Worm (Caenorhabditis elegans): ENCODE measurements around the gene lact-4.
A peak's percentile ranks its signal among the peaks of the same experiment; 100 is the strongest.

lact-4 gene

DNA sequence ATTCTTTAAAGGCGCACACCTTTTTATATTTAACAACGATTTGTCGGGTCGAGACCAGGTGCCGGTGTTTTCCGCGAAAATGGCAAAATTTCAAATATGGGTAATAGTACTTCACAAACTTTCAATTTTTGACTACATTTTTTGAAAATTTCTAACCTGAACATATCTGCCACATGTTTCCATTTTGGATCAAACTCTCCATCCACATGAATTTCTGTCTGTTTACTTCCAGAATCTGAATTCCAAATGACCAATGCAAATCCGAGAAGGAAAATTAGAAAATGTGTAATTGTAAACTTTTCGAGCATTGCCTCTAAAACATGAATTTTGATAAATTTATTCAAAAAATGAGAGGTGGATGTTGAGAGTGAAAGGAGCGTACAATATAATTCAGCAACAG lies at the start of gene lact-4:
TSS of gene lact-4 (minus strand) at position 313 of the 400 bp plus-strand sequence.
- no peak for TF ChIP-seq drap-1 (GFP tag; optimal IDR thresholded peaks at IDR 0.05)
- no peak for TF ChIP-seq lin-13 (tag; optimal IDR thresholded peaks at IDR 0.05)
- no peak for TF ChIP-seq nhr-28 (tag; optimal IDR thresholded peaks at IDR 0.05)
- no peak for TF ChIP-seq flh-1 (GFP tag; optimal IDR thresholded peaks at IDR 0.05)
- no peak for TF ChIP-seq nhr-237 (tag; optimal IDR thresholded peaks at IDR 0.05)
- no peak for TF ChIP-seq elt-3 (tag; optimal IDR thresholded peaks at IDR 0.05)
- TF ChIP-seq snpc-4 (tag; optimal IDR thresholded peaks at IDR 0.05): no peak

DNA sequence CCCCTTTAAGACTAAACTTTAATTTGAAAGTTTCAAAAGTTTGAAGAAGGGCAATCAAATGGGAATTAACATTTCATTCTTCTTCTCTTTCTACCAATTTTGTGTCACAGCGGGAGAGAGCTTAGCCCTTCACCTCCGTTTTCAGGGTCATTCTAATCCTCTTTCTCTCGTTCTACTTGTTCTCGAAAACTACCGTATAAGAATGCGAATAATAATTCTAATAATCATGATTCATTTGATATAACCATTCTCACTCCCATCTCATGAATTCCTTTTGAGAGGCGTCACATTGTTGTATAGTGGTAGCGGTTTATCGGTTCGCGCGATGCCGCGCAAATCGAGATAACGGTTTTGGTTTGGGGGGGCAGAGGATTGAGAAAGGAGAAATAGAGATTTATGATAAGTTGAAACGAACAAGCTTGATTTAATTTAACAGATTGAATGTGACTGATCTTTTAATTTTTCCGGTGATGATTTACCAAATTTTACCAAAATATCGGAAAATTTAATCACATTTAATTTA lies 49.0 kb upstream of the lact-4 start:
- TF ChIP-seq elt-1 (tag; optimal IDR thresholded peaks at IDR 0.05; ENCODE audit: borderline replicate concordance, insufficient read depth) (peak; percentile 68), sptf-1 (tag; optimal IDR thresholded peaks at IDR 0.05) (no peak), sem-2 (GFP tag; optimal IDR thresholded peaks at IDR 0.05) (no peak), ham-2 (GFP tag; optimal IDR thresholded peaks at IDR 0.05) (peak; percentile 78)

DNA sequence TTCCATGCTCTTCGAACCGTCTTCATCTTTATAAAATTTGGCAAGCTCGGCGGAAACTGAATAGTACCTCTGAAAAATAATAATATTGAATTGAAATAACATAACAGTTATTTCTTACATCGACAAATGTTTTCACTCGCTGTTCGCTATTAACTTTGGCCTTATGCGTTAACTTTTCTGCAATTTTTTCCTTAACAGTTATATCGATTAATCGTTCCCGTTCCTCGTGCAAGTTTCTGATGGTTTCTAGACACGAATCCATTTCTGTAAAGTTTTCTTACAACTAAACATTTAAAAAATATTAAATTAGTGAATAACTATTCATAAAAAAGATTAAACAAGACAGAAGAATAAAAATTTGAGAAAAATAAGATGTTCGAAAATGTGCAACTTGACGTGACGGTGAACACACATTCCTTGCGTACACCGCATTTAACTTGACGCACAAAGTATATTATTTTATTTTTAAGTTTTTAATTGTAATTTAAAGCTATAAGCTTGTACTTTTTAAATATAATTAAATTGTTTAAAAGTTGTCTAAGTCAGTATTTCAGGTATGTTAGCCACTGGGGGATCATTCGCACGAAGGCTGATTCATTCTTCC lies 45.0 kb upstream of the lact-4 start, which contains the start of the genes prp-9 and mrps-18B:
TSS of gene prp-9 (minus strand) at position 264 of the 604 bp plus-strand sequence.
TSS of gene mrps-18B (plus strand) at position 549 of the 604 bp plus-strand sequence.
- TF ChIP-seq lsy-2 (tag; optimal IDR thresholded peaks at IDR 0.05): peak; percentile 30
- no peak for TF ChIP-seq elt-3 (tag; optimal IDR thresholded peaks at IDR 0.05)
- TF ChIP-seq ceh-43 (GFP tag; optimal IDR thresholded peaks at IDR 0.05): no peak

DNA sequence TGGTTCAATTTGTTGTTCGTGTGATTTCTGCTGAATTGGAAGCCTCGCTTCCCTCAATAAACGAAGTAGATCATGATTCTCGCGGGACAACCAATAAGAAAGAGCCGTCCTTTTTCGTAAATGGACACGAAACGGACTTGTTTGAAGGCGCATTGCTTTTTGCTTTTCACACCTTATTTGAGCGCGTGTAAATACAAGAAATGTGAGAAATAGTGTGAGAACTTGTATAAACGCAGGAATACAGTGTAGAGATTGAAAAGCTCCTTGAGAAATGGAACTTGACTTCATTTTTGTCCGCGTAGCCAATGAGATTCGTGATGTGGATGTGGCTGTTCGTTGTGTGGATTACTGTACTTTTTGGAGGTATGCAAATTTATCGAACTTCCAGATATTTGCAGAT lies 40.3 kb upstream of the lact-4 start, which contains the start of gene cht-2:
TSS of gene cht-2 (plus strand) at position 301 of the 400 bp plus-strand sequence.
- TF ChIP-seq bed-3 (GFP tag; optimal IDR thresholded peaks at IDR 0.05) (no peak), lin-13 (tag; optimal IDR thresholded peaks at IDR 0.05) (no peak), elt-1 (tag; optimal IDR thresholded peaks at IDR 0.05; ENCODE audit: borderline replicate concordance, insufficient read depth) (no peak), unc-120 (tag; optimal IDR thresholded peaks at IDR 0.05; ENCODE audit: poor library complexity, severe bottlenecking) (no peak), elt-3 (tag; optimal IDR thresholded peaks at IDR 0.05) (no peak), pha-4 (tag; optimal IDR thresholded peaks at IDR 0.05) (no peak), hlh-1 (tag; optimal IDR thresholded peaks at IDR 0.05) (no peak), nhr-237 (tag; optimal IDR thresholded peaks at IDR 0.05) (no peak), nhr-2 (tag; optimal IDR thresholded peaks at IDR 0.05) (no peak), ztf-11 (tag; optimal IDR thresholded peaks at IDR 0.05) (no peak), mls-2 (tag; optimal IDR thresholded peaks at IDR 0.05) (no peak), drap-1 (GFP tag; optimal IDR thresholded peaks at IDR 0.05) (no peak), unc-62 (GFP tag; optimal IDR thresholded peaks at IDR 0.05) (no peak), zip-8 (tag; optimal IDR thresholded peaks at IDR 0.05) (no peak), snpc-4 (tag; optimal IDR thresholded peaks at IDR 0.05) (no peak), lin-32 (GFP tag; optimal IDR thresholded peaks at IDR 0.05) (no peak), lsy-2 (tag; optimal IDR thresholded peaks at IDR 0.05) (no peak), sem-2 (GFP tag; optimal IDR thresholded peaks at IDR 0.05) (no peak), ceh-43 (GFP tag; optimal IDR thresholded peaks at IDR 0.05) (no peak)

DNA sequence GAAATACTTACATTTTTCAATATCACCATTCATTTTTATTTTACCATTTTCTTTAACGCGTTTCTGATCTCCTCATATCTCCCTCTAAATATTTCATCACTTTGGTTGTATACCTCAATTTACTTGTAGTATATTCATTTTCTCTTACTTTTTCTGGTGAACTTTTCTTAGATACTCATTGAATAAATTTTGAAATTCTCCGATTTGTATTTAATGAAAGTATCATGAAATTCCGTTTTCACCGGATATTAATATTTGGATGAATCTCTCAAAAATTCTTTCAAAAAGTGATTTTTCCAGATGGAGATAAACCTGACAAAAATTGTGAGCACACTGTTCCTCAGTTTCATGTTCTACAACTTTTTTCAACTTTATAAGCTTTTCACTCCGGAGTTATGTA lies 37.9 kb upstream of the lact-4 start, which contains the start of gene T13H5.8:
TSS of gene T13H5.8 (plus strand) at position 301 of the 400 bp plus-strand sequence.
- TF ChIP-seq nhr-28 (tag; optimal IDR thresholded peaks at IDR 0.05) (no peak), zip-8 (tag; optimal IDR thresholded peaks at IDR 0.05) (no peak), snpc-4 (tag; optimal IDR thresholded peaks at IDR 0.05) (no peak), nhr-12 (tag; optimal IDR thresholded peaks at IDR 0.05) (no peak), nhr-237 (tag; optimal IDR thresholded peaks at IDR 0.05) (no peak), unc-39 (tag; optimal IDR thresholded peaks at IDR 0.05) (no peak), M03D4.4 (tag; optimal IDR thresholded peaks at IDR 0.05) (no peak), lin-13 (tag; optimal IDR thresholded peaks at IDR 0.05) (no peak), hlh-1 (tag; optimal IDR thresholded peaks at IDR 0.05) (no peak), unc-120 (tag; optimal IDR thresholded peaks at IDR 0.05; ENCODE audit: poor library complexity, severe bottlenecking) (no peak), cnd-1 (tag; optimal IDR thresholded peaks at IDR 0.05) (no peak), nhr-2 (tag; optimal IDR thresholded peaks at IDR 0.05) (no peak), flh-1 (GFP tag; optimal IDR thresholded peaks at IDR 0.05) (no peak), tbx-8 (GFP tag; optimal IDR thresholded peaks at IDR 0.05) (no peak), ceh-39 (tag; optimal IDR thresholded peaks at IDR 0.05) (no peak), mls-2 (tag; optimal IDR thresholded peaks at IDR 0.05) (no peak), bed-3 (GFP tag; optimal IDR thresholded peaks at IDR 0.05) (no peak), unc-62 (GFP tag; optimal IDR thresholded peaks at IDR 0.05) (no peak)

Data from whole organism, mixed stage, embryonic.